Fruit fly (Drosophila melanogaster) whole organism, embryonic: ENCODE measurements around the gene Rift.

Experiments used
- Antp ChIP-seq: fragments of 200-800 bp; sonication (Bioruptor generic); optimal IDR thresholded peaks from 3 replicates; lab custom pipeline; 2016; ENCODE audit warnings: missing biosample characterization, missing genetic modification characterization
- Atf6 ChIP-seq: fragments of 200-800 bp; sonication (Bioruptor generic); IDR thresholded peaks from 2 replicates; pipeline ENCODE4 v1.3.6; 2022; ENCODE audit warnings: missing biosample characterization, missing genetic modification characterization
- C15 ChIP-seq: fragments of 200-800 bp; sonication (Bioruptor generic); IDR thresholded peaks from 3 replicates; pipeline ENCODE4 v1.3.6; 2022; ENCODE audit warnings: missing biosample characterization, missing genetic modification characterization
- CG11247 ChIP-seq: fragments of 200-800 bp; sonication (Bioruptor generic); IDR thresholded peaks from 2 replicates; pipeline ENCODE4 v1.3.6; 2022; ENCODE audit warnings: missing biosample characterization, missing genetic modification characterization
- CG11696 ChIP-seq: fragments of 200-800 bp; sonication (Bioruptor generic); IDR thresholded peaks from 2 replicates; pipeline ENCODE4 v1.3.6; 2022; ENCODE audit warnings: missing biosample characterization, missing genetic modification characterization
- CG1233 ChIP-seq: fragments of 200-800 bp; sonication (Bioruptor generic); optimal IDR thresholded peaks from 4 replicates; lab custom pipeline; 2018; ENCODE audit warnings: missing biosample characterization, mild to moderate bottlenecking, missing genetic modification characterization
- CG1647 ChIP-seq: fragments of 200-800 bp; sonication (Bioruptor generic); optimal IDR thresholded peaks from 3 replicates; lab custom pipeline; 2016; ENCODE audit warnings: missing biosample characterization, missing genetic modification characterization
- CG16815 ChIP-seq: fragments of 200-800 bp; sonication (Bioruptor generic); optimal IDR thresholded peaks from 3 replicates; lab custom pipeline; 2017; ENCODE audit warnings: missing biosample characterization, mild to moderate bottlenecking, missing genetic modification characterization
- CG17361 ChIP-seq: fragments of 200-800 bp; sonication (Bioruptor generic); IDR thresholded peaks from 3 replicates; pipeline ENCODE4 v1.3.6; 2022; ENCODE audit warnings: missing biosample characterization, missing genetic modification characterization
- CG1832 ChIP-seq: fragments of 200-800 bp; sonication (Bioruptor generic); optimal IDR thresholded peaks from 2 replicates; lab custom pipeline; 2017; ENCODE audit warnings: missing biosample characterization, mild to moderate bottlenecking, missing genetic modification characterization, inconsistent platforms
- CG2202 ChIP-seq: fragments of 200-800 bp; sonication (Bioruptor generic); optimal IDR thresholded peaks from 2 replicates; lab custom pipeline; 2018; ENCODE audit warnings: missing biosample characterization, mild to moderate bottlenecking, missing genetic modification characterization
- CG34376 ChIP-seq: fragments of 200-800 bp; sonication (Bioruptor generic); optimal IDR thresholded peaks from 2 replicates; lab custom pipeline; 2018; ENCODE audit warnings: missing biosample characterization, mild to moderate bottlenecking, missing genetic modification characterization
- CG3847 ChIP-seq: fragments of 200-800 bp; sonication (Bioruptor generic); IDR thresholded peaks from 2 replicates; pipeline ENCODE4 v1.3.6; 2022; ENCODE audit warnings: missing biosample characterization, missing genetic modification characterization
- CG3995 ChIP-seq: fragments of 200-800 bp; sonication (Bioruptor generic); optimal IDR thresholded peaks from 3 replicates; lab custom pipeline; 2016; ENCODE audit warnings: missing biosample characterization, missing genetic modification characterization
- CG42726 ChIP-seq: fragments of 200-800 bp; sonication (Bioruptor generic); IDR thresholded peaks from 2 replicates; pipeline ENCODE4 v1.3.6; 2022; ENCODE audit warnings: missing biosample characterization, missing genetic modification characterization; ENCODE audit not compliant: partially characterized antibody
- CG6765 ChIP-seq: fragments of 200-800 bp; sonication (Bioruptor generic); optimal IDR thresholded peaks from 3 replicates; lab custom pipeline; 2017; ENCODE audit warnings: missing biosample characterization, mild to moderate bottlenecking, missing genetic modification characterization
- CG7786 ChIP-seq: fragments of 200-800 bp; sonication (Bioruptor generic); optimal IDR thresholded peaks from 2 replicates; lab custom pipeline; 2016; ENCODE audit warnings: missing biosample characterization, missing genetic modification characterization
- CG8089 ChIP-seq: fragments of 200-800 bp; sonication (Bioruptor generic); optimal IDR thresholded peaks from 3 replicates; lab custom pipeline; 2016; ENCODE audit warnings: missing biosample characterization, missing genetic modification characterization
- CG9727 ChIP-seq: fragments of 200-800 bp; sonication (Bioruptor generic); optimal IDR thresholded peaks from 3 replicates; lab custom pipeline; 2017; ENCODE audit warnings: missing biosample characterization, mild to moderate bottlenecking, missing genetic modification characterization
- Dbx ChIP-seq: fragments of 200-800 bp; sonication (Bioruptor generic); IDR thresholded peaks from 3 replicates; pipeline ENCODE4 v1.3.6; 2022; ENCODE audit warnings: missing biosample characterization, missing genetic modification characterization
- GATAe ChIP-seq: fragments of 200-800 bp; sonication (Bioruptor generic); conservative IDR thresholded peaks from 2 replicates; pipeline ENCODE4 v1.3.6; 2022; ENCODE audit warnings: missing biosample characterization, missing genetic modification characterization
- H15 ChIP-seq: fragments of 200-800 bp; sonication (Bioruptor generic); IDR thresholded peaks from 3 replicates; pipeline ENCODE4 v1.3.6; 2022; ENCODE audit warnings: missing biosample characterization, missing genetic modification characterization
- MBD-R2 ChIP-seq: fragments of 200-800 bp; sonication (Bioruptor generic); IDR thresholded peaks from 2 replicates; pipeline ENCODE4 v1.3.6; 2022; ENCODE audit warnings: missing biosample characterization, missing genetic modification characterization
- NFAT ChIP-seq: fragments of 200-800 bp; sonication (Bioruptor generic); IDR thresholded peaks from 2 replicates; pipeline ENCODE4 v1.3.6; 2022; ENCODE audit warnings: missing biosample characterization, missing genetic modification characterization
- NfI ChIP-seq: fragments of 200-800 bp; sonication (Bioruptor generic); optimal IDR thresholded peaks from 3 replicates; lab custom pipeline; 2018; ENCODE audit warnings: missing biosample characterization, mild to moderate bottlenecking, missing genetic modification characterization, moderate library complexity
- Rx ChIP-seq: fragments of 200-800 bp; sonication (Bioruptor generic); IDR thresholded peaks from 2 replicates; pipeline ENCODE4 v1.3.6; 2022; ENCODE audit warnings: missing biosample characterization, missing genetic modification characterization
- Sry-β ChIP-seq: fragments of 200-800 bp; sonication (Bioruptor generic); optimal IDR thresholded peaks from 2 replicates; lab custom pipeline; 2018; ENCODE audit warnings: missing biosample characterization, mild to moderate bottlenecking, missing genetic modification characterization, moderate library complexity
- Sry-δ ChIP-seq: fragments of 200-800 bp; sonication (Bioruptor generic); optimal IDR thresholded peaks from 2 replicates; lab custom pipeline; 2016; ENCODE audit warnings: missing biosample characterization, missing genetic modification characterization
- Xbp1 ChIP-seq: fragments of 200-800 bp; sonication (Bioruptor generic); optimal IDR thresholded peaks from 3 replicates; lab custom pipeline; 2016; ENCODE audit warnings: missing biosample characterization, mild to moderate bottlenecking, missing genetic modification characterization
- ap ChIP-seq: fragments of 200-800 bp; sonication (Bioruptor generic); IDR thresholded peaks from 2 replicates; pipeline ENCODE4 v1.3.6; 2022; ENCODE audit warnings: missing biosample characterization, missing genetic modification characterization
- ase ChIP-seq: fragments of 200-800 bp; sonication (Bioruptor generic); IDR thresholded peaks from 3 replicates; pipeline ENCODE4 v1.3.6; 2022; ENCODE audit warnings: missing biosample characterization, missing genetic modification characterization
- bbx ChIP-seq: fragments of 200-800 bp; sonication (Bioruptor generic); IDR thresholded peaks from 2 replicates; pipeline ENCODE4 v1.3.6; 2022; ENCODE audit warnings: missing biosample characterization, missing genetic modification characterization; ENCODE audit not compliant: partially characterized antibody
- ci ChIP-seq: fragments of 200-800 bp; sonication (Bioruptor generic); IDR thresholded peaks from 3 replicates; pipeline ENCODE4 v1.3.6; 2022; ENCODE audit warnings: missing biosample characterization, missing genetic modification characterization
- esg ChIP-seq: fragments of 200-800 bp; sonication (Bioruptor generic); conservative IDR thresholded peaks from 2 replicates; pipeline ENCODE4 v1.3.6; 2022; ENCODE audit warnings: missing biosample characterization, missing genetic modification characterization
- hb ChIP-seq: fragments of 200-800 bp; sonication (Bioruptor generic); IDR thresholded peaks from 3 replicates; pipeline ENCODE4 v1.3.6; 2022; ENCODE audit warnings: missing biosample characterization, missing genetic modification characterization; ENCODE audit not compliant: partially characterized antibody
- jing ChIP-seq: fragments of 200-800 bp; sonication (Bioruptor generic); optimal IDR thresholded peaks from 2 replicates; lab custom pipeline; 2018; ENCODE audit warnings: missing biosample characterization, mild to moderate bottlenecking, missing genetic modification characterization
- lab ChIP-seq: fragments of 200-800 bp; sonication (Bioruptor generic); optimal IDR thresholded peaks from 3 replicates; lab custom pipeline; 2017; ENCODE audit warnings: missing biosample characterization, missing genetic modification characterization, mild to moderate bottlenecking, moderate library complexity, missing genetic modification reagents
- mam ChIP-seq: fragments of 200-800 bp; sonication (Bioruptor generic); optimal IDR thresholded peaks from 3 replicates; lab custom pipeline; 2016; ENCODE audit warnings: missing biosample characterization, missing genetic modification characterization
- nmo ChIP-seq: fragments of 200-800 bp; sonication (Bioruptor generic); optimal IDR thresholded peaks from 2 replicates; lab custom pipeline; 2018; ENCODE audit warnings: missing biosample characterization, mild to moderate bottlenecking, missing genetic modification characterization, moderate library complexity
- sens ChIP-seq: fragments of 200-800 bp; sonication (Bioruptor generic); peaks from one replicate; lab custom pipeline; 2016; ENCODE audit warnings: missing biosample characterization, missing genetic modification characterization
- shn ChIP-seq: fragments of 200-800 bp; sonication (Bioruptor generic); optimal IDR thresholded peaks from 3 replicates; lab custom pipeline; 2016; ENCODE audit warnings: missing biosample characterization, missing genetic modification characterization
- slp2 ChIP-seq: fragments of 200-800 bp; sonication (Bioruptor generic); optimal IDR thresholded peaks from 2 replicates; lab custom pipeline; 2016; ENCODE audit warnings: missing biosample characterization, missing genetic modification characterization
- sna ChIP-seq: fragments of 200-800 bp; sonication (Bioruptor generic); IDR thresholded peaks from 2 replicates; pipeline ENCODE4 v1.3.6; 2022; ENCODE audit warnings: missing biosample characterization, missing genetic modification characterization; ENCODE audit not compliant: partially characterized antibody
- stwl ChIP-seq: fragments of 200-800 bp; sonication (Bioruptor generic); optimal IDR thresholded peaks from 3 replicates; lab custom pipeline; 2018; ENCODE audit warnings: missing biosample characterization, mild to moderate bottlenecking, missing genetic modification characterization, moderate library complexity
- tll ChIP-seq, 2 experiments: fragments of 200-800 bp in 1 of 2; fragments of >200 bp in 1 of 2; sonication (Bioruptor generic) in 1 of 2; optimal IDR thresholded peaks; 2 replicates each; lab custom pipeline; 2017 to 2019; ENCODE audit warnings: missing biosample characterization in 2 of 2, missing genetic modification characterization in 2 of 2, mild to moderate bottlenecking in 1 of 2, moderate library complexity in 1 of 2
- trem ChIP-seq: fragments of 200-800 bp; optimal IDR thresholded peaks from 3 replicates; lab custom pipeline; 2019; ENCODE audit warnings: missing biosample characterization, mild to moderate bottlenecking, missing genetic modification characterization, moderate library complexity
- ttk ChIP-seq: fragments of 200-800 bp; sonication (Bioruptor generic); IDR thresholded peaks from 2 replicates; pipeline ENCODE4 v2.1.2; 2022; ENCODE audit warnings: missing biosample characterization, missing genetic modification characterization
- tx ChIP-seq: fragments of 200-800 bp; sonication (Bioruptor generic); optimal IDR thresholded peaks from 2 replicates; lab custom pipeline; 2016; ENCODE audit warnings: missing biosample characterization, missing genetic modification characterization
- usp ChIP-seq: fragments of >200 bp; optimal IDR thresholded peaks from 2 replicates; lab custom pipeline; 2017; ENCODE audit warnings: missing biosample characterization, missing genetic modification characterization
- vvl ChIP-seq: fragments of 200-800 bp; sonication (Bioruptor generic); IDR thresholded peaks from 2 replicates; pipeline ENCODE4 v1.3.6; 2022; ENCODE audit warnings: missing biosample characterization, missing genetic modification characterization
- zfh2 ChIP-seq: fragments of 200-800 bp; sonication (Bioruptor generic); optimal IDR thresholded peaks from 2 replicates; lab custom pipeline; 2016; ENCODE audit warnings: missing biosample characterization, missing genetic modification characterization

Rift gene

DNA sequence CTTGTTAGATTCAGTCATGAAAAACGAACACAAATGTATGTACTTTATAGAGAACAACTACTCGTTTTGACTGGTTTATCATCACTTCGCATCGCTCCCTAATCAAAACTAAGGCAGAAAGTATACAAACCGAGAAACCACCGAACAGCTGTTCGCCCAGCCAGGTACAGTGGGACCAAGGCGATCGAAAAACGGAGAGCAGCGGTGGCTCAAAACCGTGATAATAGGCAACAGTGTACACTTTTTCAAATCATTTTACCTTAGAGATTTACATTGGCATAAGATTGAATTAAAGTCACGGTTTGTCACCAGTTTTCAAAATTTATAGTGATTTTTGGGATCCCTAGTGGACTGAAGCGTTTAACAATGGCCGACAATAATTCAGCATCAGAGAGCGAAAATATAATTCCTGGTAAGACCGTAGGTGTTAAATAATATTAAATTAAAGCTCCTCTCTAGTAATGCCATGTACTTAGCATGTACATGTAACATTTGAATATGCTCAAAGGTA lies 4.7 kb downstream of the Rift start, which contains the start of the genes CG42233 and CG1971 (continued):
- TF ChIP-seq CG17361 = no peak
- no peak for TF ChIP-seq usp (GFP tag; lab: Kevin White, UChicago)
- no peak for TF ChIP-seq lab
- no peak for TF ChIP-seq CG16815 (GFP tag; lab: Kevin White, UChicago)
- no peak for TF ChIP-seq CG34376
- peak; percentile 36; the same call in 1 of the 3 replicates for TF ChIP-seq ase
- peak; percentile 64; the same call in 2 of the 3 replicates for TF ChIP-seq ci (GFP tag; lab: Robert Waterston, UW)
- TF ChIP-seq CG8089 (GFP tag; lab: Kevin White, UChicago) = no peak
- TF ChIP-seq tx = peak; percentile 5
- TF ChIP-seq trem = peak; percentile 2
- no peak for TF ChIP-seq GATAe (GFP tag; lab: Robert Waterston, UW)
- TF ChIP-seq CG7786 (GFP tag; lab: Kevin White, UChicago) = peak; percentile 29
- no peak for TF ChIP-seq CG1832 (GFP tag; lab: Kevin White, UChicago)
- TF ChIP-seq vvl (GFP tag; lab: Robert Waterston, UW) = peak; percentile 60; the same call in 1 of the 2 replicates
- peak; percentile 30; the same call in 1 of the 2 replicates for TF ChIP-seq bbx (GFP tag; lab: Robert Waterston, UW)
- TF ChIP-seq shn (GFP tag; lab: Kevin White, UChicago) = peak; percentile 28
- peak; percentile 41 for TF ChIP-seq nmo
- peak; percentile 13 for TF ChIP-seq CG1233 (GFP tag; lab: Kevin White, UChicago)
- peak; percentile 24 for TF ChIP-seq Xbp1 (GFP tag; lab: Kevin White, UChicago)
- TF ChIP-seq hb (GFP tag; lab: Robert Waterston, UW) = peak; percentile 69; the same call in 1 of the 3 replicates
- peak; percentile 32 for TF ChIP-seq zfh2 (GFP tag; lab: Kevin White, UChicago)
- peak; percentile 25 for TF ChIP-seq mam (GFP tag; lab: Kevin White, UChicago)
- no peak for TF ChIP-seq tll (GFP tag; optimal IDR thresholded peaks at IDR 0.05; lab: Kevin White, UChicago)
- no peak for TF ChIP-seq CG6765
- peak; percentile 87 for TF ChIP-seq CG3995 (GFP tag; lab: Kevin White, UChicago)
- no peak for TF ChIP-seq ap (GFP tag; lab: Robert Waterston, UW)
- no peak for TF ChIP-seq slp2 (GFP tag; lab: Kevin White, UChicago)
- 0 out of 2 replicates have a peak, but pooled peaks have one; percentile 39 for TF ChIP-seq sna (GFP tag; lab: Robert Waterston, UW)
- TF ChIP-seq ttk (GFP tag; lab: Robert Waterston, UW) = no peak
- no peak for TF ChIP-seq NfI (GFP tag; lab: Kevin White, UChicago)
- no peak for TF ChIP-seq Sry-β (GFP tag; lab: Kevin White, UChicago)
- peak; percentile 30 for TF ChIP-seq Sry-δ (GFP tag; lab: Kevin White, UChicago)
- peak; percentile 58; the same call in 1 of the 2 replicates for TF ChIP-seq CG11696 (GFP tag; lab: Robert Waterston, UW)
- no peak for TF ChIP-seq C15
- TF ChIP-seq MBD-R2 = peak; percentile 48
- TF ChIP-seq stwl (tag; lab: Kevin White, UChicago) = peak; percentile 5
- TF ChIP-seq CG3847 = no peak
- peak; percentile 40 for TF ChIP-seq Antp (GFP tag; lab: Kevin White, UChicago)
- TF ChIP-seq sens (GFP tag; lab: Kevin White, UChicago) = peak; percentile 92
- TF ChIP-seq CG1647 (GFP tag; lab: Kevin White, UChicago) = peak; percentile 12
- TF ChIP-seq Atf6 = peak; percentile 25; the same call in 1 of the 2 replicates
- no peak for TF ChIP-seq Dbx (GFP tag; lab: Robert Waterston, UW)
- TF ChIP-seq H15 (GFP tag; lab: Robert Waterston, UW) = 0 out of 3 replicates have a peak, but pooled peaks have one; percentile 22
- peak; percentile 31; the same call in 1 of the 2 replicates for TF ChIP-seq Rx (GFP tag; lab: Robert Waterston, UW)
- no peak for TF ChIP-seq esg (GFP tag; lab: Robert Waterston, UW)
- no peak for TF ChIP-seq CG11247 (GFP tag; lab: Robert Waterston, UW)
- TF ChIP-seq CG42726 (GFP tag; lab: Robert Waterston, UW) = peak; percentile 40; the same call in 1 of the 2 replicates
- TF ChIP-seq CG9727 (GFP tag; lab: Kevin White, UChicago) = peak; percentile 0
- no peak for TF ChIP-seq CG2202 (tag; lab: Kevin White, UChicago)
- TF ChIP-seq jing = no peak
- TF ChIP-seq NFAT = no peak
